Worm (Caenorhabditis elegans) whole organism, L4 larva: ENCODE measurements around the gene F25E5.9.

Experiments
- F10B5.3 ChIP-seq: sonication (generic microtip); optimal IDR thresholded peaks from 2 replicates; lab custom pipeline; 2016; ENCODE audit warnings: mild to moderate bottlenecking, missing genetic modification characterization, missing compliant biosample characterization
- F44E2.7 ChIP-seq: fragments of 200-800 bp; sonication (Bioruptor generic); IDR thresholded peaks from 2 replicates; pipeline ENCODE4 v2.1.2; 2022; ENCODE audit warnings: missing genetic modification characterization, missing compliant biosample characterization
- F49E8.2 ChIP-seq: sonication (generic microtip); optimal IDR thresholded peaks from 2 replicates; lab custom pipeline; 2016; ENCODE audit warnings: missing compliant biosample characterization, mild to moderate bottlenecking, missing genetic modification characterization, borderline replicate concordance
- T20F7.1 ChIP-seq: fragments of 200-800 bp; sonication (Bioruptor generic); optimal IDR thresholded peaks from 2 replicates; lab custom pipeline; 2018; ENCODE audit warnings: mild to moderate bottlenecking, missing genetic modification characterization, missing compliant biosample characterization
- ZK337.2 ChIP-seq: fragments of 200-800 bp; sonication (Bioruptor generic); IDR thresholded peaks from 2 replicates; pipeline ENCODE4 v1.3.6; 2022; ENCODE audit warnings: missing genetic modification reagents, missing genetic modification characterization, missing compliant biosample characterization
- arid-1 ChIP-seq: fragments of 200-800 bp; sonication (Bioruptor generic); conservative IDR thresholded peaks from 2 replicates; pipeline ENCODE4 v1.3.6; 2022; ENCODE audit warnings: missing genetic modification reagents, missing genetic modification characterization, missing compliant biosample characterization
- ceh-32 ChIP-seq: sonication (generic microtip); optimal IDR thresholded peaks from 2 replicates; lab custom pipeline; 2016; ENCODE audit warnings: mild to moderate bottlenecking, missing genetic modification characterization, missing compliant biosample characterization; ENCODE audit not compliant: poor library complexity
- ceh-62 ChIP-seq: sonication (generic microtip); optimal IDR thresholded peaks from 2 replicates; lab custom pipeline; 2017; ENCODE audit warnings: missing biosample characterization, missing genetic modification characterization
- daf-19 ChIP-seq: fragments of 200-800 bp; sonication (Bioruptor generic); conservative IDR thresholded peaks from 2 replicates; pipeline ENCODE4 v1.3.6; 2022; ENCODE audit warnings: missing genetic modification characterization, missing compliant biosample characterization
- dve-1 ChIP-seq: sonication (generic microtip); optimal IDR thresholded peaks from 2 replicates; lab custom pipeline; 2017; ENCODE audit warnings: antibody characterized with exemption, mild to moderate bottlenecking, missing genetic modification characterization, missing compliant biosample characterization; ENCODE audit not compliant: insufficient read depth
- egl-27 ChIP-seq: sonication (generic microtip); optimal IDR thresholded peaks from 3 replicates; lab custom pipeline; 2017; ENCODE audit warnings: missing biosample characterization, missing genetic modification reagents, missing genetic modification characterization
- fkh-10 ChIP-seq: fragments of 150-350 bp; optimal IDR thresholded peaks from 2 replicates; lab custom pipeline; 2014; ENCODE audit warnings: missing biosample characterization, missing genetic modification reagents, missing genetic modification characterization
- gei-8 ChIP-seq: fragments of 200-800 bp; sonication (Bioruptor generic); optimal IDR thresholded peaks from 2 replicates; lab custom pipeline; 2018; ENCODE audit warnings: mild to moderate bottlenecking, missing genetic modification characterization, missing compliant biosample characterization
- hif-1 ChIP-seq, 2 experiments: sonication (generic microtip); optimal IDR thresholded peaks; 2 replicates each; lab custom pipeline; 2016 to 2017; ENCODE audit warnings: missing compliant biosample characterization in 2 of 2, missing genetic modification characterization in 2 of 2, missing genetic modification reagents in 2 of 2, missing genotype in 2 of 2, mild to moderate bottlenecking in 1 of 2
- hlh-11 ChIP-seq: fragments of 200-800 bp; sonication (Bioruptor generic); optimal IDR thresholded peaks from 2 replicates; lab custom pipeline; 2018; ENCODE audit warnings: mild to moderate bottlenecking, missing genetic modification characterization, missing compliant biosample characterization
- hlh-30 ChIP-seq: sonication (generic microtip); optimal IDR thresholded peaks from 2 replicates; lab custom pipeline; 2017; ENCODE audit warnings: antibody characterized with exemption, mild to moderate bottlenecking, missing genetic modification characterization, missing compliant biosample characterization; ENCODE audit not compliant: insufficient read depth
- hmg-1.1 ChIP-seq: fragments of 200-800 bp; sonication (Bioruptor generic); IDR thresholded peaks from 2 replicates; pipeline ENCODE4 v1.3.6; 2022; ENCODE audit warnings: missing genetic modification reagents, missing genetic modification characterization, missing compliant biosample characterization
- lim-7 ChIP-seq: fragments of 200-800 bp; sonication (Bioruptor generic); IDR thresholded peaks from 2 replicates; pipeline ENCODE4 v1.3.6; 2022; ENCODE audit warnings: missing genetic modification characterization, missing compliant biosample characterization
- madf-5 ChIP-seq, 2 experiments: fragments of 200-800 bp; sonication (Bioruptor generic); IDR thresholded peaks; 2 replicates each; pipeline ENCODE4 v1.3.6; 2022; ENCODE audit warnings: missing compliant biosample characterization in 2 of 2, missing genetic modification characterization in 2 of 2
- madf-9 ChIP-seq: fragments of 200-800 bp; sonication (Bioruptor generic); conservative IDR thresholded peaks from 2 replicates; pipeline ENCODE4 v1.3.6; 2022; ENCODE audit warnings: missing genetic modification reagents, missing genetic modification characterization, missing compliant biosample characterization
- mes-2 ChIP-seq: sonication (generic microtip); optimal IDR thresholded peaks from 2 replicates; lab custom pipeline; 2016; ENCODE audit warnings: missing genotype, mild to moderate bottlenecking, missing genetic modification characterization, missing compliant biosample characterization; ENCODE audit not compliant: poor library complexity, severe bottlenecking
- nhr-11 ChIP-seq: fragments of 150-350 bp; optimal IDR thresholded peaks from 2 replicates; lab custom pipeline; 2014; ENCODE audit warnings: missing biosample characterization, missing genetic modification characterization
- nhr-111 ChIP-seq: fragments of 200-800 bp; sonication (Bioruptor generic); optimal IDR thresholded peaks from 2 replicates; lab custom pipeline; 2018; ENCODE audit warnings: mild to moderate bottlenecking, missing genetic modification characterization, missing compliant biosample characterization
- nhr-41 ChIP-seq: fragments of 200-800 bp; sonication (Bioruptor generic); IDR thresholded peaks from 2 replicates; pipeline ENCODE4 v1.3.6; 2022; ENCODE audit warnings: missing genetic modification reagents, missing genetic modification characterization, missing compliant biosample characterization
- pha-4 ChIP-seq, 2 experiments: fragments of 150-350 bp in 1 of 2; fragments of 200-800 bp in 1 of 2; sonication (Bioruptor generic) in 1 of 2; IDR thresholded peaks in 1 of 2; optimal IDR thresholded peaks in 1 of 2; 2 replicates each; pipeline versions ENCODE4 v1.3.6 to Lab custom; 2014 to 2022; ENCODE audit warnings: missing genetic modification characterization in 2 of 2, missing genetic modification reagents in 2 of 2, missing biosample characterization in 1 of 2, missing compliant biosample characterization in 1 of 2
- rbr-2 ChIP-seq: sonication (generic microtip); optimal IDR thresholded peaks from 2 replicates; lab custom pipeline; 2016; ENCODE audit warnings: missing genotype, missing genetic modification characterization, missing compliant biosample characterization
- sdz-12 ChIP-seq: fragments of 200-800 bp; sonication (Bioruptor generic); optimal IDR thresholded peaks from 2 replicates; lab custom pipeline; 2018; ENCODE audit warnings: mild to moderate bottlenecking, missing genetic modification characterization, missing compliant biosample characterization
- set-16 ChIP-seq: fragments of 200-800 bp; sonication (Bioruptor generic); IDR thresholded peaks from 2 replicates; pipeline ENCODE4 v1.3.6; 2022; ENCODE audit warnings: missing genetic modification reagents, missing genetic modification characterization, missing compliant biosample characterization
- skn-1 ChIP-seq: fragments of 150-350 bp; optimal IDR thresholded peaks from 2 replicates; lab custom pipeline; 2014; ENCODE audit warnings: missing biosample characterization, missing genetic modification characterization
- snpc-1.2 ChIP-seq: fragments of 200-800 bp; sonication (Bioruptor generic); IDR thresholded peaks from 2 replicates; pipeline ENCODE4 v1.3.6; 2022; ENCODE audit warnings: missing genetic modification reagents, missing genetic modification characterization, missing compliant biosample characterization
- tra-1 ChIP-seq: fragments of 200-800 bp; sonication (Bioruptor generic); IDR thresholded peaks from 2 replicates; pipeline ENCODE4 v1.3.6; 2022; ENCODE audit warnings: missing genetic modification reagents, missing genetic modification characterization, missing compliant biosample characterization
- unc-39 ChIP-seq: sonication (generic microtip); optimal IDR thresholded peaks from 2 replicates; lab custom pipeline; 2017; ENCODE audit warnings: missing biosample characterization, missing genetic modification characterization
- zag-1 ChIP-seq: fragments of 150-350 bp; optimal IDR thresholded peaks from 2 replicates; lab custom pipeline; 2014; ENCODE audit warnings: missing biosample characterization, missing genetic modification characterization
- zfp-2 ChIP-seq: sonication (generic microtip); optimal IDR thresholded peaks from 2 replicates; lab custom pipeline; 2016; ENCODE audit warnings: mild to moderate bottlenecking, missing genetic modification characterization, missing compliant biosample characterization
- zip-11 ChIP-seq: fragments of 200-800 bp; sonication (Bioruptor generic); IDR thresholded peaks from 2 replicates; pipeline ENCODE4 v1.3.6; 2022; ENCODE audit warnings: missing genetic modification characterization, missing compliant biosample characterization
- zip-2 ChIP-seq: fragments of 150-350 bp; optimal IDR thresholded peaks from 2 replicates; lab custom pipeline; 2014; ENCODE audit warnings: missing biosample characterization, missing genetic modification characterization
- ztf-11 ChIP-seq: fragments of 150-350 bp; optimal IDR thresholded peaks from 2 replicates; lab custom pipeline; 2014; ENCODE audit warnings: missing biosample characterization, missing genetic modification characterization

Gene F25E5.9

ce11 chrV:7437538-7437937 is at the start of gene F25E5.9 (continued):
- TF ChIP-seq zag-1 (no peak), unc-39 (tag; lab: Kevin White, UChicago) (no peak), ceh-62 (tag; lab: Kevin White, UChicago) (no peak), hmg-1.1 (GFP tag; lab: Robert Waterston, UW) (peak; percentile 67), egl-27 (tag; lab: Kevin White, UChicago) (no peak), tra-1 (GFP tag; lab: Robert Waterston, UW) (0 out of 2 replicates have a peak, but pooled peaks have one; percentile 11), ceh-32 (tag; lab: Kevin White, UChicago) (no peak), set-16 (GFP tag; lab: Robert Waterston, UW) (0 out of 2 replicates have a peak, but pooled peaks have one; percentile 12), gei-8 (GFP tag; lab: Kevin White, UChicago) (no peak), ztf-11 (tag; lab: Kevin White, UChicago) (no peak), sdz-12 (GFP tag; lab: Kevin White, UChicago) (no peak), hlh-11 (tag; lab: Kevin White, UChicago) (peak; percentile 7)

- TF ChIP-seq F49E8.2 (tag; lab: Kevin White, UChicago) (no peak), F44E2.7 (GFP tag; lab: Robert Waterston, UW) (no peak), nhr-11 (tag; lab: Kevin White, UChicago) (no peak), zip-2 (tag; lab: Kevin White, UChicago) (no peak), lim-7 (no peak), nhr-41 (no peak)
- TF ChIP-seq, all 104 proteins: peak for 0
Measured at ce11 chrV:7487518-7487917, 49.8 kb upstream of the F25E5.9 start, which contains the start of gene srbc-7. TSS of gene srbc-7 (minus strand) at chrV:7487618.

- TF ChIP-seq madf-9 (GFP tag; lab: Robert Waterston, UW) (no peak), gei-8 (GFP tag; lab: Kevin White, UChicago) (no peak), skn-1 (no peak), fkh-10 (GFP tag; lab: Kevin White, UChicago) (no peak), rbr-2 (tag; lab: Kevin White, UChicago) (no peak), T20F7.1 (GFP tag; lab: Kevin White, UChicago) (no peak), hlh-30 (tag; lab: Kevin White, UChicago) (no peak)
Measured at ce11 chrV:7485000-7485399, 47.3 kb upstream of the F25E5.9 start, which contains the start of gene srbc-8. TSS of gene srbc-8 (minus strand) at chrV:7485100.

- no peak for TF ChIP-seq ZK337.2 (GFP tag; lab: Robert Waterston, UW)
- no peak for TF ChIP-seq arid-1 (GFP tag; lab: Robert Waterston, UW)
- TF ChIP-seq F10B5.3: no peak
- TF ChIP-seq T20F7.1 (GFP tag; lab: Kevin White, UChicago): no peak
- no peak for TF ChIP-seq pha-4 (GFP tag; IDR thresholded peaks at IDR 0.05; lab: Robert Waterston, UW)
- no peak for TF ChIP-seq pha-4 (tag; optimal IDR thresholded peaks at IDR 0.05; lab: Kevin White, UChicago)
- TF ChIP-seq fkh-10 (GFP tag; lab: Kevin White, UChicago): no peak
- TF ChIP-seq zip-11: no peak
- TF ChIP-seq mes-2 (tag; lab: Kevin White, UChicago): no peak
- TF ChIP-seq snpc-1.2 (GFP tag; lab: Robert Waterston, UW): no peak
- no peak for TF ChIP-seq set-16 (GFP tag; lab: Robert Waterston, UW)
- TF ChIP-seq madf-9 (GFP tag; lab: Robert Waterston, UW): no peak
- TF ChIP-seq nhr-111 (GFP tag; lab: Kevin White, UChicago): no peak
- TF ChIP-seq madf-5 (GFP tag; IDR thresholded peaks at IDR 0.05; lab: Robert Waterston, UW): no peak
- TF ChIP-seq hif-1 (tag; optimal IDR thresholded peaks at IDR 0.05; lab: Kevin White, UChicago): no peak
- no peak for TF ChIP-seq tra-1 (GFP tag; lab: Robert Waterston, UW)
- no peak for TF ChIP-seq daf-19 (GFP tag; lab: Robert Waterston, UW)
- no peak for TF ChIP-seq dve-1
- TF ChIP-seq zfp-2 (tag; lab: Kevin White, UChicago): no peak
Measured at ce11 chrV:7480949-7481348, 43.2 kb upstream of the F25E5.9 start, which contains the start of gene C18B10.6. TSS of gene C18B10.6 (minus strand) at chrV:7481049.
